Fruit fly (Drosophila melanogaster): ENCODE results near the gene CG9331.

CG9331 gene

dm6 chr2L:20852092-20852628 is 29.5 kb downstream of the CG9331 start, which contains the start of gene twit (continued):
- TF ChIP-seq CG11696 (GFP tag; IDR thresholded peaks at IDR 0.05) (no peak), Xbp1 (GFP tag; optimal IDR thresholded peaks at IDR 0.05) (no peak), CG43689 (GFP tag; IDR thresholded peaks at IDR 0.05) (no peak), Dp (GFP tag; optimal IDR thresholded peaks at IDR 0.05) (no peak), shn (GFP tag; optimal IDR thresholded peaks at IDR 0.05) (no peak), psq (GFP tag; optimal IDR thresholded peaks at IDR 0.05) (no peak), hbn (GFP tag; IDR thresholded peaks at IDR 0.05; ENCODE audit: partially characterized antibody) (no peak), nerfin-2 (GFP tag; IDR thresholded peaks at IDR 0.05; ENCODE audit: partially characterized antibody) (no peak), Deaf1 (tag; optimal IDR thresholded peaks at IDR 0.05) (peak; percentile 56), cato (GFP tag; optimal IDR thresholded peaks at IDR 0.05; ENCODE audit: borderline replicate concordance) (no peak), CG9437 (GFP tag; optimal IDR thresholded peaks at IDR 0.05) (no peak), CG11398 (GFP tag; optimal IDR thresholded peaks at IDR 0.05) (no peak), Mad (GFP tag; optimal IDR thresholded peaks at IDR 0.05) (no peak), CG10267 (tag; optimal IDR thresholded peaks at IDR 0.05) (no peak), inv (GFP tag; IDR thresholded peaks at IDR 0.05; ENCODE audit: partially characterized antibody) (no peak), CG34376 (GFP tag; optimal IDR thresholded peaks at IDR 0.05) (no peak), CG4854 (GFP tag; optimal IDR thresholded peaks at IDR 0.05) (no peak), CoRest (tag; optimal IDR thresholded peaks at IDR 0.05) (no peak), CG3726 (GFP tag; IDR thresholded peaks at IDR 0.05) (no peak), amos (GFP tag; IDR thresholded peaks at IDR 0.05; ENCODE audit: partially characterized antibody) (no peak), CG6689 (GFP tag; IDR thresholded peaks at IDR 0.05) (no peak), MBD-R2 (GFP tag; IDR thresholded peaks at IDR 0.05) (no peak), CG17328 (GFP tag; IDR thresholded peaks at IDR 0.05) (no peak), nmo (GFP tag; optimal IDR thresholded peaks at IDR 0.05) (no peak), al (GFP tag; IDR thresholded peaks at IDR 0.05) (no peak), mam (GFP tag; optimal IDR thresholded peaks at IDR 0.05) (no peak), CG5245 (GFP tag; optimal IDR thresholded peaks at IDR 0.05) (no peak), sd (tag; optimal IDR thresholded peaks at IDR 0.05) (no peak), CG4282 (GFP tag; optimal IDR thresholded peaks at IDR 0.05) (no peak), prd (optimal IDR thresholded peaks at IDR 0.05) (no peak), prd (GFP tag; IDR thresholded peaks at IDR 0.05) (no peak), Nf-YC (tag; optimal IDR thresholded peaks at IDR 0.05) (no peak), D19A (tag; optimal IDR thresholded peaks at IDR 0.05) (no peak), Six4 (GFP tag; optimal IDR thresholded peaks at IDR 0.05) (no peak), bsh (GFP tag; optimal IDR thresholded peaks at IDR 0.05) (peak in 1 of 2 experiments; percentile 33), cg (GFP tag; optimal IDR thresholded peaks at IDR 0.05) (no peak), CG15073 (GFP tag; optimal IDR thresholded peaks at IDR 0.05) (no peak), CG4328 (GFP tag; optimal IDR thresholded peaks at IDR 0.05) (no peak), CG12219 (GFP tag; optimal IDR thresholded peaks at IDR 0.05) (no peak), caup (GFP tag; optimal IDR thresholded peaks at IDR 0.05; ENCODE audit: severe bottlenecking) (no peak), Atf6 (GFP tag; IDR thresholded peaks at IDR 0.05) (no peak), Dbx (GFP tag; IDR thresholded peaks at IDR 0.05) (no peak), Hsf (GFP tag; optimal IDR thresholded peaks at IDR 0.05) (no peak), stwl (tag; optimal IDR thresholded peaks at IDR 0.05) (no peak), HHEX (GFP tag; optimal IDR thresholded peaks at IDR 0.05) (no peak), ewg (GFP tag; optimal IDR thresholded peaks at IDR 0.05) (no peak), ham (GFP tag; IDR thresholded peaks at IDR 0.05) (no peak), gce (GFP tag; IDR thresholded peaks at IDR 0.05) (no peak), ash1 (GFP tag; optimal IDR thresholded peaks at IDR 0.05) (no peak), CG17568 (GFP tag; optimal IDR thresholded peaks at IDR 0.05) (no peak), CG33213 (GFP tag; optimal IDR thresholded peaks at IDR 0.05) (no peak)

Data from whole organism, embryonic.